Worm (Caenorhabditis elegans) whole organism, L3 larva: ENCODE results near the gene gsto-1.

Source experiments
- ceh-82 ChIP-seq: fragments of 150-350 bp; optimal IDR thresholded peaks from 2 replicates; lab custom pipeline; 2014; ENCODE audit warnings: missing biosample characterization, missing genetic modification characterization
- elt-1 ChIP-seq: fragments of 150-350 bp; optimal IDR thresholded peaks from 2 replicates; lab custom pipeline; 2014; ENCODE audit warnings: missing biosample characterization, missing genetic modification characterization
- elt-2 ChIP-seq: sonication (generic microtip); optimal IDR thresholded peaks from 2 replicates; lab custom pipeline; 2016; ENCODE audit warnings: missing genetic modification reagents, mild to moderate bottlenecking, missing genetic modification characterization, missing compliant biosample characterization
- elt-3 ChIP-seq, 3 experiments: fragments of 150-350 bp in 1 of 3; sonication (generic microtip) in 2 of 3; optimal IDR thresholded peaks; 2 replicates in 2 of 3; 4 replicates in 1 of 3; lab custom pipeline; 2014 to 2017; ENCODE audit warnings: missing biosample characterization in 3 of 3, missing genetic modification characterization in 3 of 3
- fkh-10 ChIP-seq: sonication (generic microtip); optimal IDR thresholded peaks from 2 replicates; lab custom pipeline; 2017; ENCODE audit warnings: missing biosample characterization, missing genetic modification reagents, missing genetic modification characterization
- nhr-67 ChIP-seq: fragments of 150-350 bp; optimal IDR thresholded peaks from 2 replicates; lab custom pipeline; 2014; ENCODE audit warnings: missing biosample characterization, missing genetic modification characterization
- pha-4 ChIP-seq: fragments of 150-350 bp; optimal IDR thresholded peaks from 2 replicates; lab custom pipeline; 2014; ENCODE audit warnings: missing biosample characterization, missing genetic modification reagents, missing genetic modification characterization
- sea-2 ChIP-seq: fragments of 150-350 bp; sonication (generic microtip); optimal IDR thresholded peaks from 4 replicates; lab custom pipeline; 2014; ENCODE audit warnings: missing biosample characterization, missing genetic modification reagents, missing genetic modification characterization
- unc-62 ChIP-seq: fragments of 150-350 bp; sonication (generic microtip); optimal IDR thresholded peaks from 4 replicates; lab custom pipeline; 2014; ENCODE audit warnings: missing biosample characterization, missing genetic modification reagents, missing genetic modification characterization

DNA sequence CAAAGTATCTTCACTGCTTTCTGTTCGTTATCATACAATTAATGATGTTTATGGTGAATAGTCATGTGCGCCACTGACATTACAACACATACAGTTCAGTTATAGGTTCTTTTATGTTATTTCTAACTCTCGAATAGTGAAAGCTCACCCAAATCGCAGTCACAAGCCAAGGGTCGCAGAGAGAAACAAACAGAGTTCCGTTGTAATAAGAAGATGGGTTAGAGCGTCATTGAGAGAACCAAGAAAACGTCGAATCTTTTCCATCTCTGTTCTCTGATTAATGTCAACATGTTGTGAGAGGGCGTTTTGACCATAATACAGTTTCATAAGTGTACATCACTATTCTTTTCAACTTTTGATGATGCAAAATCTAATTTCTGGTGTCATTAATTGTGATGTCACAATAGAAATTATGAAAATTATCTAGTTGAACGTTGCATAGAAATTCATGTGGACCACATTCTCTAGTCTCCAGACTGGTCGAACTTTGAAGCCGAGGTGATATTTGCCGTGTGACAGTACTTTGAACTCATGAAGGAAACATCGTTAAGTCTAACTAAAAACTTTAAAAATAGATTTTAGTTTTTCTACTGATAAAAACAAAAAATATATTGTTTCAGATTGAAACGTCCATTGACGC is 27.3 kb upstream of the gsto-1 start:
- TF ChIP-seq elt-3 (tag; optimal IDR thresholded peaks at IDR 0.05; lab: Kevin White, UChicago), result no peak
- TF ChIP-seq elt-1, result no peak
- peak; percentile 54 for TF ChIP-seq elt-2 (tag; lab: Kevin White, UChicago)
- TF ChIP-seq ceh-82 (tag; lab: Kevin White, UChicago), result no peak
- no peak for TF ChIP-seq unc-62
- no peak for TF ChIP-seq fkh-10 (GFP tag; lab: Kevin White, UChicago)
- peak; percentile 71 for TF ChIP-seq pha-4 (tag; lab: Kevin White, UChicago)
- TF ChIP-seq nhr-67 (tag; lab: Kevin White, UChicago), result no peak
- no peak for TF ChIP-seq sea-2 (GFP tag; lab: Kevin White, UChicago)
